Fruit fly (Drosophila melanogaster) whole organism, embryonic: ENCODE results near the gene CG14110.

Experiments used
- Atf-2 ChIP-seq: fragments of 200-800 bp; sonication (Bioruptor generic); optimal IDR thresholded peaks from 2 replicates; lab custom pipeline; 2016; ENCODE audit warnings: missing biosample characterization, missing genetic modification characterization
- CG10147 ChIP-seq: fragments of 200-800 bp; sonication (Bioruptor generic); optimal IDR thresholded peaks from 2 replicates; lab custom pipeline; 2019; ENCODE audit warnings: missing biosample characterization, mild to moderate bottlenecking, missing genetic modification characterization, moderate library complexity
- CG10209 ChIP-seq: fragments of 200-800 bp; sonication (Bioruptor generic); optimal IDR thresholded peaks from 3 replicates; lab custom pipeline; 2017; ENCODE audit warnings: missing biosample characterization, mild to moderate bottlenecking, missing genetic modification characterization, missing genetic modification reagents
- CG10431 ChIP-seq: fragments of 200-800 bp; sonication (Bioruptor generic); optimal IDR thresholded peaks from 3 replicates; lab custom pipeline; 2018; ENCODE audit warnings: missing biosample characterization, mild to moderate bottlenecking, missing genetic modification characterization
- CG10462 ChIP-seq: fragments of 200-800 bp; sonication (Bioruptor generic); optimal IDR thresholded peaks from 2 replicates; lab custom pipeline; 2016; ENCODE audit warnings: missing biosample characterization, missing genetic modification characterization
- CG12744 ChIP-seq: fragments of 200-800 bp; sonication (Bioruptor generic); optimal IDR thresholded peaks from 2 replicates; lab custom pipeline; 2016; ENCODE audit warnings: missing biosample characterization, missing genetic modification characterization
- CG1602 ChIP-seq: fragments of 200-800 bp; sonication (Bioruptor generic); optimal IDR thresholded peaks from 3 replicates; lab custom pipeline; 2016; ENCODE audit warnings: missing biosample characterization, missing genetic modification characterization
- CG17186 ChIP-seq: fragments of 200-800 bp; sonication (Bioruptor generic); optimal IDR thresholded peaks from 3 replicates; lab custom pipeline; 2017; ENCODE audit warnings: missing biosample characterization, missing genetic modification reagents, missing genetic modification characterization
- CG17612 ChIP-seq: fragments of 200-800 bp; sonication (Bioruptor generic); IDR thresholded peaks from 2 replicates; pipeline ENCODE4 v1.3.6; 2022; ENCODE audit warnings: missing biosample characterization, missing genetic modification characterization
- CG18599 ChIP-seq: fragments of 200-800 bp; sonication (Bioruptor generic); optimal IDR thresholded peaks from 3 replicates; lab custom pipeline; 2017; ENCODE audit warnings: missing biosample characterization, missing genetic modification characterization, mild to moderate bottlenecking, moderate library complexity, missing genetic modification reagents
- CG2202 ChIP-seq: fragments of 200-800 bp; sonication (Bioruptor generic); optimal IDR thresholded peaks from 2 replicates; lab custom pipeline; 2018; ENCODE audit warnings: missing biosample characterization, mild to moderate bottlenecking, missing genetic modification characterization
- CG31388 ChIP-seq: fragments of 200-800 bp; sonication (Bioruptor generic); optimal IDR thresholded peaks from 2 replicates; lab custom pipeline; 2016; ENCODE audit warnings: missing biosample characterization, missing genetic modification characterization
- CG32532 ChIP-seq: fragments of 200-800 bp; sonication (Bioruptor generic); IDR thresholded peaks from 2 replicates; pipeline ENCODE4 v1.3.6; 2022; ENCODE audit warnings: missing biosample characterization, missing genetic modification characterization
- CG3407 ChIP-seq: fragments of 200-800 bp; sonication (Bioruptor generic); optimal IDR thresholded peaks from 2 replicates; lab custom pipeline; 2018; ENCODE audit warnings: missing biosample characterization, mild to moderate bottlenecking, missing genetic modification characterization
- CG34224 ChIP-seq: fragments of 200-800 bp; sonication (Bioruptor generic); IDR thresholded peaks from 3 replicates; pipeline ENCODE4 v1.3.6; 2022; ENCODE audit warnings: missing biosample characterization, missing genetic modification characterization; ENCODE audit not compliant: partially characterized antibody
- CG34376 ChIP-seq: fragments of 200-800 bp; sonication (Bioruptor generic); optimal IDR thresholded peaks from 2 replicates; lab custom pipeline; 2018; ENCODE audit warnings: missing biosample characterization, mild to moderate bottlenecking, missing genetic modification characterization
- CG3847 ChIP-seq: fragments of 200-800 bp; sonication (Bioruptor generic); IDR thresholded peaks from 2 replicates; pipeline ENCODE4 v1.3.6; 2022; ENCODE audit warnings: missing biosample characterization, missing genetic modification characterization
- CG4707 ChIP-seq: fragments of 200-800 bp; sonication (Bioruptor generic); optimal IDR thresholded peaks from 2 replicates; lab custom pipeline; 2018; ENCODE audit warnings: missing biosample characterization, mild to moderate bottlenecking, missing genetic modification characterization, moderate library complexity
- CG4820 ChIP-seq: fragments of 200-800 bp; sonication (Bioruptor generic); optimal IDR thresholded peaks from 3 replicates; lab custom pipeline; 2016; ENCODE audit warnings: missing biosample characterization, missing genetic modification characterization
- CG4854 ChIP-seq: fragments of 200-800 bp; sonication (Bioruptor generic); optimal IDR thresholded peaks from 2 replicates; lab custom pipeline; 2016; ENCODE audit warnings: missing biosample characterization, missing genetic modification characterization, inconsistent platforms
- CG6272 ChIP-seq: fragments of 200-800 bp; sonication (Bioruptor generic); IDR thresholded peaks from 2 replicates; pipeline ENCODE4 v1.3.6; 2022; ENCODE audit warnings: missing biosample characterization, missing genetic modification characterization
- CG6813 ChIP-seq: fragments of 200-800 bp; sonication (Bioruptor generic); optimal IDR thresholded peaks from 2 replicates; lab custom pipeline; 2017; ENCODE audit warnings: missing biosample characterization, missing genetic modification characterization, mild to moderate bottlenecking, moderate library complexity, missing genetic modification reagents
- CG8478 ChIP-seq: fragments of >200 bp; optimal IDR thresholded peaks from 2 replicates; lab custom pipeline; 2018
- CHES-1-like ChIP-seq: fragments of 200-800 bp; sonication (Bioruptor generic); optimal IDR thresholded peaks from 2 replicates; lab custom pipeline; 2016; ENCODE audit warnings: missing biosample characterization, missing genetic modification characterization
- CkIIα-i1 ChIP-seq: fragments of 200-800 bp; sonication (Bioruptor generic); IDR thresholded peaks from 2 replicates; pipeline ENCODE4 v1.3.6; 2022; ENCODE audit warnings: missing biosample characterization, missing genetic modification characterization
- Dbx ChIP-seq: fragments of 200-800 bp; sonication (Bioruptor generic); IDR thresholded peaks from 3 replicates; pipeline ENCODE4 v1.3.6; 2022; ENCODE audit warnings: missing biosample characterization, missing genetic modification characterization
- Dll ChIP-seq: fragments of 200-800 bp; sonication (Bioruptor generic); IDR thresholded peaks from 4 replicates; pipeline ENCODE4 v1.3.6; 2022; ENCODE audit warnings: missing biosample characterization, missing genetic modification characterization; ENCODE audit not compliant: partially characterized antibody
- Fer1 ChIP-seq: fragments of 200-800 bp; sonication (Bioruptor generic); optimal IDR thresholded peaks from 2 replicates; lab custom pipeline; 2017; ENCODE audit warnings: missing biosample characterization, mild to moderate bottlenecking, missing genetic modification characterization
- Gsc ChIP-seq: fragments of 200-800 bp; sonication (Bioruptor generic); IDR thresholded peaks from 2 replicates; pipeline ENCODE4 v1.3.6; 2022; ENCODE audit warnings: missing biosample characterization, missing genetic modification characterization
- MESR4 ChIP-seq: fragments of 200-800 bp; sonication (Bioruptor generic); optimal IDR thresholded peaks from 2 replicates; lab custom pipeline; 2018; ENCODE audit warnings: missing biosample characterization, mild to moderate bottlenecking, missing genetic modification characterization, moderate library complexity
- Max ChIP-seq: fragments of 200-800 bp; sonication (Bioruptor generic); optimal IDR thresholded peaks from 2 replicates; lab custom pipeline; 2016; ENCODE audit warnings: missing biosample characterization, mild to moderate bottlenecking, missing genetic modification characterization
- Myb ChIP-seq: fragments of 200-800 bp; sonication (Bioruptor generic); optimal IDR thresholded peaks from 2 replicates; lab custom pipeline; 2016; ENCODE audit warnings: missing biosample characterization, missing genetic modification characterization
- Oaz ChIP-seq: fragments of 200-800 bp; sonication (Bioruptor generic); IDR thresholded peaks from 2 replicates; pipeline ENCODE4 v1.3.6; 2022; ENCODE audit warnings: missing biosample characterization, missing genetic modification characterization
- Sry-β ChIP-seq: fragments of 200-800 bp; sonication (Bioruptor generic); optimal IDR thresholded peaks from 2 replicates; lab custom pipeline; 2018; ENCODE audit warnings: missing biosample characterization, mild to moderate bottlenecking, missing genetic modification characterization, moderate library complexity
- Xbp1 ChIP-seq: fragments of 200-800 bp; sonication (Bioruptor generic); optimal IDR thresholded peaks from 3 replicates; lab custom pipeline; 2016; ENCODE audit warnings: missing biosample characterization, mild to moderate bottlenecking, missing genetic modification characterization
- ab ChIP-seq: fragments of 200-800 bp; sonication (Bioruptor generic); optimal IDR thresholded peaks from 2 replicates; lab custom pipeline; 2016; ENCODE audit warnings: missing biosample characterization, missing genetic modification characterization
- bcd ChIP-seq: fragments of 200-800 bp; sonication (Bioruptor generic); optimal IDR thresholded peaks from 2 replicates; lab custom pipeline; 2017; ENCODE audit warnings: missing biosample characterization, mild to moderate bottlenecking, missing genetic modification characterization
- bowl ChIP-seq: fragments of 200-800 bp; sonication (Bioruptor generic); IDR thresholded peaks from 2 replicates; pipeline ENCODE4 v1.3.6; 2022; ENCODE audit warnings: missing biosample characterization, missing genetic modification characterization
- cad ChIP-seq: fragments of >200 bp; optimal IDR thresholded peaks from 2 replicates; lab custom pipeline; 2017; ENCODE audit warnings: missing biosample characterization, missing genetic modification characterization
- cwo ChIP-seq: fragments of 200-800 bp; sonication (Bioruptor generic); optimal IDR thresholded peaks from 3 replicates; lab custom pipeline; 2017; ENCODE audit warnings: missing biosample characterization, missing genetic modification characterization, mild to moderate bottlenecking, moderate library complexity, missing genetic modification reagents
- dan ChIP-seq: fragments of 200-800 bp; sonication (Bioruptor generic); IDR thresholded peaks from 2 replicates; pipeline ENCODE4 v1.3.6; 2022; ENCODE audit warnings: missing biosample characterization, missing genetic modification characterization
- danr ChIP-seq: fragments of 200-800 bp; sonication (Bioruptor generic); IDR thresholded peaks from 2 replicates; pipeline ENCODE4 v1.3.6; 2022; ENCODE audit warnings: missing biosample characterization, missing genetic modification characterization
- ems ChIP-seq: fragments of 200-800 bp; sonication (Bioruptor generic); optimal IDR thresholded peaks from 3 replicates; lab custom pipeline; 2016; ENCODE audit warnings: missing biosample characterization, missing genetic modification characterization
- ewg ChIP-seq: fragments of 200-800 bp; sonication (Bioruptor generic); optimal IDR thresholded peaks from 3 replicates; lab custom pipeline; 2017; ENCODE audit warnings: mild to moderate bottlenecking, missing biosample characterization, missing genetic modification reagents, missing genetic modification characterization
- fd96Cb ChIP-seq: fragments of 200-800 bp; sonication (Bioruptor generic); optimal IDR thresholded peaks from 2 replicates; lab custom pipeline; 2018; ENCODE audit warnings: missing biosample characterization, mild to moderate bottlenecking, missing genetic modification characterization, moderate library complexity
- h ChIP-seq: fragments of >200 bp; optimal IDR thresholded peaks from 2 replicates; lab custom pipeline; 2017
- knrl ChIP-seq: fragments of 200-800 bp; sonication (Bioruptor generic); IDR thresholded peaks from 3 replicates; pipeline ENCODE4 v1.3.6; 2022; ENCODE audit warnings: missing biosample characterization, missing genetic modification characterization; ENCODE audit not compliant: partially characterized antibody
- lilli ChIP-seq: fragments of 200-800 bp; sonication (Bioruptor generic); optimal IDR thresholded peaks from 3 replicates; lab custom pipeline; 2016; ENCODE audit warnings: missing biosample characterization, missing genetic modification characterization
- mam ChIP-seq: fragments of 200-800 bp; sonication (Bioruptor generic); optimal IDR thresholded peaks from 3 replicates; lab custom pipeline; 2016; ENCODE audit warnings: missing biosample characterization, missing genetic modification characterization
- pb ChIP-seq: fragments of 200-800 bp; sonication (Bioruptor generic); optimal IDR thresholded peaks from 3 replicates; lab custom pipeline; 2016; ENCODE audit warnings: missing biosample characterization, missing genetic modification characterization
- sisA ChIP-seq: fragments of 200-800 bp; sonication (Bioruptor generic); IDR thresholded peaks from 2 replicates; pipeline ENCODE4 v1.3.6; 2022; ENCODE audit warnings: missing biosample characterization, missing genetic modification characterization
- tap ChIP-seq: fragments of 200-800 bp; optimal IDR thresholded peaks from 3 replicates; lab custom pipeline; 2019; ENCODE audit warnings: missing biosample characterization, mild to moderate bottlenecking, missing genetic modification characterization, moderate library complexity
- vvl ChIP-seq: fragments of 200-800 bp; sonication (Bioruptor generic); IDR thresholded peaks from 2 replicates; pipeline ENCODE4 v1.3.6; 2022; ENCODE audit warnings: missing biosample characterization, missing genetic modification characterization

CG14110 gene

dm6 chr3L:13410999-13411398 lies 26.4 kb downstream of the CG14110 start (continued):
- TF ChIP-seq ems (GFP tag; lab: Kevin White, UChicago) (no peak), CG18599 (GFP tag; lab: Kevin White, UChicago) (no peak), Dbx (GFP tag; lab: Robert Waterston, UW) (peak; percentile 28; the same call in 1 of the 3 replicates), CG10462 (GFP tag; lab: Kevin White, UChicago) (no peak), CG34224 (GFP tag; lab: Robert Waterston, UW) (no peak), knrl (no peak; the same call in 2 of the 3 replicates), CG34376 (GFP tag; lab: Kevin White, UChicago) (no peak), h (no peak), tap (tag; lab: Kevin White, UChicago) (no peak), CG10209 (GFP tag; lab: Kevin White, UChicago) (no peak), lilli (peak; percentile 39), CG12744 (GFP tag; lab: Kevin White, UChicago) (no peak), Xbp1 (GFP tag; lab: Kevin White, UChicago) (peak; percentile 72), ab (GFP tag; lab: Kevin White, UChicago) (no peak), sisA (GFP tag; lab: Robert Waterston, UW) (peak; percentile 36), CG6272 (GFP tag; lab: Robert Waterston, UW) (no peak), CG31388 (no peak), Dll (GFP tag; lab: Robert Waterston, UW) (no peak), CG4854 (GFP tag; lab: Kevin White, UChicago) (no peak), CG4707 (GFP tag; lab: Kevin White, UChicago) (no peak), Max (GFP tag; lab: Kevin White, UChicago) (no peak), CG32532 (GFP tag; lab: Robert Waterston, UW) (peak; percentile 59; the same call in 1 of the 2 replicates), CG3407 (no peak), CG10147 (GFP tag; lab: Kevin White, UChicago) (no peak), CkIIα-i1 (GFP tag; lab: Robert Waterston, UW) (no peak), CG8478 (lab: Kevin White, UChicago) (no peak), Sry-β (no peak), fd96Cb (tag; lab: Kevin White, UChicago) (no peak), ewg (GFP tag; lab: Kevin White, UChicago) (no peak), Myb (GFP tag; lab: Kevin White, UChicago) (peak; percentile 2), mam (GFP tag; lab: Kevin White, UChicago) (peak; percentile 43), CG10431 (GFP tag; lab: Kevin White, UChicago) (no peak), dan (GFP tag; lab: Robert Waterston, UW) (no peak), bowl (GFP tag; lab: Robert Waterston, UW) (no peak), Oaz (no peak), Gsc (GFP tag; lab: Robert Waterston, UW) (no peak), bcd (GFP tag; lab: Kevin White, UChicago) (peak; percentile 32), CHES-1-like (no peak), Atf-2 (GFP tag; lab: Kevin White, UChicago) (no peak), CG17612 (GFP tag; lab: Robert Waterston, UW) (no peak), pb (GFP tag; lab: Kevin White, UChicago) (no peak), CG1602 (GFP tag; lab: Kevin White, UChicago) (peak; percentile 43), CG17186 (no peak), CG4820 (GFP tag; lab: Kevin White, UChicago) (peak; percentile 41), MESR4 (GFP tag; lab: Kevin White, UChicago) (no peak), CG6813 (GFP tag; lab: Kevin White, UChicago) (no peak), vvl (peak; percentile 37), danr (GFP tag; lab: Robert Waterston, UW) (no peak), Fer1 (GFP tag; lab: Kevin White, UChicago) (no peak), CG3847 (GFP tag; lab: Robert Waterston, UW) (no peak), cad (GFP tag; lab: Kevin White, UChicago) (no peak), CG2202 (tag; lab: Kevin White, UChicago) (no peak), cwo (no peak)
